Worm (Caenorhabditis elegans) whole organism, late embryonic: ENCODE data around the gene glna-2.

Experiments
- F13H6.1 ChIP-seq: sonication (generic microtip); optimal IDR thresholded peaks from 2 replicates; lab custom pipeline; 2016; ENCODE audit warnings: missing genetic modification characterization, missing compliant biosample characterization
- ahr-1 ChIP-seq: sonication (generic microtip); optimal IDR thresholded peaks from 2 replicates; lab custom pipeline; 2016; ENCODE audit warnings: missing genetic modification characterization, missing compliant biosample characterization
- ama-1 ChIP-seq: fragments of 150-350 bp; optimal IDR thresholded peaks from 2 replicates; lab custom pipeline; 2014
- ceh-22 ChIP-seq: sonication (generic microtip); optimal IDR thresholded peaks from 2 replicates; lab custom pipeline; 2017; ENCODE audit warnings: missing biosample characterization, missing genetic modification characterization
- dmd-4 ChIP-seq: sonication (generic microtip); optimal IDR thresholded peaks from 2 replicates; lab custom pipeline; 2016; ENCODE audit warnings: borderline replicate concordance, missing genetic modification characterization, missing compliant biosample characterization
- nfya-1 ChIP-seq: sonication (generic microtip); optimal IDR thresholded peaks from 2 replicates; lab custom pipeline; 2017; ENCODE audit warnings: missing genetic modification characterization, mild to moderate bottlenecking, missing compliant biosample characterization, antibody characterized with exemption, moderate library complexity
- nhr-11 ChIP-seq: fragments of 150-350 bp; optimal IDR thresholded peaks from 2 replicates; lab custom pipeline; 2014; ENCODE audit warnings: missing biosample characterization, missing genetic modification characterization
- npax-4 ChIP-seq: sonication (generic microtip); optimal IDR thresholded peaks from 2 replicates; lab custom pipeline; 2016; ENCODE audit warnings: missing genetic modification characterization, missing compliant biosample characterization
- pag-3 ChIP-seq: sonication (generic microtip); optimal IDR thresholded peaks from 2 replicates; lab custom pipeline; 2016; ENCODE audit warnings: missing compliant biosample characterization, missing genetic modification characterization, borderline replicate concordance
- pha-4 ChIP-seq: fragments of 150-350 bp; optimal IDR thresholded peaks from 2 replicates; lab custom pipeline; 2018; ENCODE audit warnings: missing biosample characterization, missing genetic modification reagents, missing genetic modification characterization
- tbx-2 ChIP-seq: sonication (generic microtip); optimal IDR thresholded peaks from 2 replicates; lab custom pipeline; 2016; ENCODE audit warnings: missing genetic modification characterization, missing compliant biosample characterization
- unc-55 ChIP-seq: sonication (generic microtip); optimal IDR thresholded peaks from 2 replicates; lab custom pipeline; 2017; ENCODE audit warnings: missing biosample characterization, missing genetic modification reagents, missing genetic modification characterization
- ztf-16 ChIP-seq: sonication (generic microtip); optimal IDR thresholded peaks from 2 replicates; lab custom pipeline; 2017; ENCODE audit warnings: missing genetic modification characterization, missing compliant biosample characterization

DNA sequence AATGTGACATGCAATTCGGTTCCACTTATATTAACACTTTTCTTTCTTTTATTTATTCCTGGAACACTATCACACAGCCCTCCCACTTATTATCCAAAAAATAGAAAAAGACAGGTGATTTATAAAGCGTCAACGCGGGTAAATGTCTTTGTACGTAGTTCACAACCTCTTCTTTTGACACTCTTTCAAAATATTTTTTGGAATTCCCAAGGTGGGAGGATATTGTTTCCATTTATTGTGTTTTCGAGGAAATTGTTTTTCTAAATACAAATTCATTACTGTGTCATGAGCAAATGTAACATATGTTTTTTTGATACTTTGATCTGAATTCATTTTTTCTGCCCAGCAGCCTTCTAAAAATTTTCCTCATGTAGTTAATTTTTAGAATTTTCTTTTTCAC is 49.5 kb downstream of the glna-2 start:
- no peak for TF ChIP-seq nfya-1 (tag; lab: Kevin White, UChicago)
- TF ChIP-seq ama-1 (lab: Kevin White, UChicago): no peak
- no peak for TF ChIP-seq pag-3
- no peak for TF ChIP-seq F13H6.1 (tag; lab: Kevin White, UChicago)
- no peak for TF ChIP-seq tbx-2 (tag; lab: Kevin White, UChicago)
- no peak for TF ChIP-seq dmd-4 (tag; lab: Kevin White, UChicago)
- no peak for TF ChIP-seq npax-4
- no peak for TF ChIP-seq ceh-22
- no peak for TF ChIP-seq pha-4 (tag; lab: Kevin White, UChicago)
- TF ChIP-seq ahr-1 (tag; lab: Kevin White, UChicago): no peak
- no peak for TF ChIP-seq ztf-16 (tag; lab: Kevin White, UChicago)
- no peak for TF ChIP-seq nhr-11 (tag; lab: Kevin White, UChicago)
- TF ChIP-seq unc-55 (GFP tag; lab: Kevin White, UChicago): no peak
